Fruit fly (Drosophila melanogaster) whole organism, adult: ENCODE results near the gene CecA2.

Experiments
- CG11617 ChIP-seq: fragments of 200-800 bp; sonication (Bioruptor generic); optimal IDR thresholded peaks from 2 replicates; lab custom pipeline; 2017; ENCODE audit warnings: mild to moderate bottlenecking, missing biosample characterization, missing genetic modification reagents, missing genetic modification characterization
- CG12768 ChIP-seq: fragments of 200-800 bp; sonication (Bioruptor generic); optimal IDR thresholded peaks from 2 replicates; lab custom pipeline; 2017; ENCODE audit warnings: missing biosample characterization, missing genetic modification characterization, mild to moderate bottlenecking, moderate library complexity, missing genetic modification reagents
- CG14711 ChIP-seq: fragments of 200-800 bp; sonication (Bioruptor generic); optimal IDR thresholded peaks from 2 replicates; lab custom pipeline; 2018; ENCODE audit warnings: missing biosample characterization, mild to moderate bottlenecking, missing genetic modification characterization, moderate library complexity
- CG1620 ChIP-seq: fragments of 200-800 bp; sonication (Bioruptor generic); optimal IDR thresholded peaks from 2 replicates; lab custom pipeline; 2016; ENCODE audit warnings: missing biosample characterization, missing genetic modification characterization
- CG33017 ChIP-seq: fragments of 200-800 bp; sonication (Bioruptor generic); optimal IDR thresholded peaks from 2 replicates; lab custom pipeline; 2018; ENCODE audit warnings: missing biosample characterization, mild to moderate bottlenecking, missing genetic modification characterization, moderate library complexity
- CG5204 ChIP-seq: fragments of 200-800 bp; sonication (Bioruptor generic); optimal IDR thresholded peaks from 2 replicates; lab custom pipeline; 2016; ENCODE audit warnings: missing biosample characterization, missing genetic modification characterization
- CG7045 ChIP-seq: fragments of 200-800 bp; sonication (Bioruptor generic); optimal IDR thresholded peaks from 2 replicates; lab custom pipeline; 2017; ENCODE audit warnings: missing biosample characterization, mild to moderate bottlenecking, missing genetic modification characterization
- CG7101 ChIP-seq: fragments of 200-800 bp; sonication (Bioruptor generic); optimal IDR thresholded peaks from 2 replicates; lab custom pipeline; 2018; ENCODE audit warnings: missing biosample characterization, mild to moderate bottlenecking, missing genetic modification characterization, moderate library complexity
- Clk ChIP-seq: fragments of 200-800 bp; sonication (Bioruptor generic); optimal IDR thresholded peaks from 2 replicates; lab custom pipeline; 2017; ENCODE audit warnings: missing biosample characterization, missing genetic modification characterization
- Crg-1 ChIP-seq: fragments of 200-800 bp; sonication (Bioruptor generic); optimal IDR thresholded peaks from 2 replicates; lab custom pipeline; 2016; ENCODE audit warnings: missing biosample characterization, missing genetic modification characterization
- Hr96 ChIP-seq: fragments of 200-800 bp; sonication (Bioruptor generic); optimal IDR thresholded peaks from 2 replicates; lab custom pipeline; 2016; ENCODE audit warnings: missing biosample characterization, missing genetic modification characterization
- Mnt ChIP-seq: fragments of 200-800 bp; sonication (Bioruptor generic); optimal IDR thresholded peaks from 2 replicates; lab custom pipeline; 2016; ENCODE audit warnings: missing biosample characterization, mild to moderate bottlenecking, missing genetic modification characterization
- bab1 ChIP-seq: fragments of 200-800 bp; sonication (Bioruptor generic); optimal IDR thresholded peaks from 3 replicates; lab custom pipeline; 2019; ENCODE audit warnings: missing biosample characterization, mild to moderate bottlenecking, missing genetic modification characterization, moderate library complexity
- cic ChIP-seq: fragments of 200-800 bp; sonication (Bioruptor generic); optimal IDR thresholded peaks from 2 replicates; lab custom pipeline; 2017; ENCODE audit warnings: missing biosample characterization, mild to moderate bottlenecking, missing genetic modification characterization, moderate library complexity
- cnc ChIP-seq, 2 experiments: fragments of >200 bp; optimal IDR thresholded peaks; 2 replicates each; lab custom pipeline; 2017
- kay ChIP-seq: fragments of 200-800 bp; sonication (Bioruptor generic); peaks from one replicate; lab custom pipeline; 2016; ENCODE audit warnings: missing biosample characterization, missing genetic modification characterization, borderline replicate concordance
- ovo ChIP-seq: fragments of 200-800 bp; sonication (Bioruptor generic); optimal IDR thresholded peaks from 2 replicates; lab custom pipeline; 2016; ENCODE audit warnings: missing biosample characterization, missing genetic modification characterization
- pad ChIP-seq: fragments of 200-800 bp; sonication (Bioruptor generic); optimal IDR thresholded peaks from 3 replicates; lab custom pipeline; 2017; ENCODE audit warnings: missing biosample characterization, missing genetic modification characterization, mild to moderate bottlenecking, moderate library complexity, missing genetic modification reagents
- tj ChIP-seq: fragments of 200-800 bp; sonication (Bioruptor generic); optimal IDR thresholded peaks from 3 replicates; lab custom pipeline; 2017; ENCODE audit warnings: missing biosample characterization, mild to moderate bottlenecking, missing genetic modification characterization, moderate library complexity
- toe ChIP-seq: fragments of 200-800 bp; sonication (Bioruptor generic); optimal IDR thresholded peaks from 2 replicates; lab custom pipeline; 2016; ENCODE audit warnings: missing biosample characterization, missing genetic modification characterization

Gene CecA2

DNA sequence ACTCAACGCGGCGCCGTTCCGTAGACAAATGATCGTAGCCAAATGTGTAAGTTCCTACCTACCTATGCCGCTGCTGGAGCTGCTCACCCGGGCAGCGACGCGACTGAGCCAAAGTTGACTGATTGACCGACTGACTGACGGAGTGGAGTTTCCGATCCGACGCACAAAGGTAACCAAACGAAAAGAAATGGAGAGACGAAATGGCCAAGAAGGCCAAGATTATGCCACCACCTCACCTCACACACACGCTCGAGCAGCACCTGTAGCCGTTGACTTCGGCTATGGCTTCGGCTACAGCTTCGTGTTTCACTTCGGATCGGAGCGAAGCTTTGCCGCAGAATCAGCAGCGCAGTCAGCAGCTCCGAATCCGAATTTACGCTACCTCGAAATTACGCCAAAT is 20.9 kb upstream of the CecA2 start, which contains the start of gene CG9747:
Gene CG9747 (minus strand): TSS at position 206 of the 400 bp plus-strand sequence.
- TF ChIP-seq cic (GFP tag; lab: Kevin White, UChicago) (no peak), CG7101 (tag; lab: Kevin White, UChicago) (no peak), tj (GFP tag; lab: Kevin White, UChicago) (peak; percentile 90), CG5204 (GFP tag; lab: Kevin White, UChicago) (no peak), CG11617 (no peak)

dm6 chr3R:30191462-30191874 is 20.5 kb upstream of the CecA2 start:
- TF ChIP-seq tj (GFP tag; lab: Kevin White, UChicago) (peak; percentile 46), kay (GFP tag; lab: Kevin White, UChicago) (no peak)

DNA sequence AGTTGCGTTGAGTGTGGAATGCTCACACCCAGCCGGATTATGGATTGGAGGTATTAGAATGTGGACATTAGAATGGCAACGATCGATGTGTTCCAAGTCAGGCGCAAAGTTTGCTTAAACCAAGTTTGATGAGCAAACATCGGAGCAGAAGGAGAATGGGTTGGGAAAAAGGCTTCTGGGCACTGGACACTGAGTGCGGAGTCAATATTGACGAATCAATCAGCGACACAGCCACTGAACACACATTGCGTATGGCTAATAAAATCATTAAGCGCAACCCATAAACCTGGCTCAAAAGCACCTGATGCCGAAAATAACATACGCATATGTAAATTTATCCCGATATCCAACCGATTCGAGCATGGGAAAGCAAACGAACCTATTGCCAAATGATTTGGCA is 18.1 kb upstream of the CecA2 start:
- TF ChIP-seq bab1 (GFP tag; lab: Kevin White, UChicago) = no peak
- no peak for TF ChIP-seq CG11617
- no peak for TF ChIP-seq CG7045 (GFP tag; lab: Kevin White, UChicago)
- TF ChIP-seq toe (GFP tag; lab: Kevin White, UChicago) = no peak
- no peak for TF ChIP-seq Crg-1 (GFP tag; lab: Kevin White, UChicago)
- no peak for TF ChIP-seq ovo
- no peak for TF ChIP-seq cnc (optimal IDR thresholded peaks at IDR 0.05; lab: Kevin White, UChicago)
- no peak for TF ChIP-seq CG5204 (GFP tag; lab: Kevin White, UChicago)
- no peak for TF ChIP-seq CG12768
- TF ChIP-seq Clk (GFP tag; lab: Kevin White, UChicago) = no peak
- TF ChIP-seq tj (GFP tag; lab: Kevin White, UChicago) = no peak
- TF ChIP-seq CG33017 (tag; lab: Kevin White, UChicago) = no peak
- TF ChIP-seq pad = no peak
- TF ChIP-seq CG7101 (tag; lab: Kevin White, UChicago) = no peak
- TF ChIP-seq Hr96 (GFP tag; lab: Kevin White, UChicago) = no peak
- no peak for TF ChIP-seq CG14711 (tag; lab: Kevin White, UChicago)
- TF ChIP-seq cic (GFP tag; lab: Kevin White, UChicago) = no peak
- no peak for TF ChIP-seq Mnt (GFP tag; lab: Kevin White, UChicago)
- no peak for TF ChIP-seq kay (GFP tag; lab: Kevin White, UChicago)

dm6 chr3R:30195606-30196049 is 16.3 kb upstream of the CecA2 start:
- TF ChIP-seq Mnt (GFP tag; lab: Kevin White, UChicago) (peak; percentile 84), CG7101 (tag; lab: Kevin White, UChicago) (peak; percentile 54), cic (GFP tag; lab: Kevin White, UChicago) (peak; percentile 10), toe (GFP tag; lab: Kevin White, UChicago) (no peak), CG1620 (GFP tag; lab: Kevin White, UChicago) (peak; percentile 44), CG11617 (peak; percentile 29), tj (GFP tag; lab: Kevin White, UChicago) (no peak), CG33017 (tag; lab: Kevin White, UChicago) (peak; percentile 19), ovo (no peak), CG14711 (tag; lab: Kevin White, UChicago) (peak; percentile 20), bab1 (GFP tag; lab: Kevin White, UChicago) (peak; percentile 80), Crg-1 (GFP tag; lab: Kevin White, UChicago) (peak; percentile 22)

dm6 chr3R:30196128-30196527 is 15.8 kb upstream of the CecA2 start, which contains the start of gene CG15531:
Gene CG15531 (minus strand): TSS chr3R:30196228.
- TF ChIP-seq Crg-1 (GFP tag; lab: Kevin White, UChicago) = no peak
- TF ChIP-seq kay (GFP tag; lab: Kevin White, UChicago) = no peak
- TF ChIP-seq bab1 (GFP tag; lab: Kevin White, UChicago) = no peak
- no peak for TF ChIP-seq Clk (GFP tag; lab: Kevin White, UChicago)
- no peak for TF ChIP-seq CG1620 (GFP tag; lab: Kevin White, UChicago)

DNA sequence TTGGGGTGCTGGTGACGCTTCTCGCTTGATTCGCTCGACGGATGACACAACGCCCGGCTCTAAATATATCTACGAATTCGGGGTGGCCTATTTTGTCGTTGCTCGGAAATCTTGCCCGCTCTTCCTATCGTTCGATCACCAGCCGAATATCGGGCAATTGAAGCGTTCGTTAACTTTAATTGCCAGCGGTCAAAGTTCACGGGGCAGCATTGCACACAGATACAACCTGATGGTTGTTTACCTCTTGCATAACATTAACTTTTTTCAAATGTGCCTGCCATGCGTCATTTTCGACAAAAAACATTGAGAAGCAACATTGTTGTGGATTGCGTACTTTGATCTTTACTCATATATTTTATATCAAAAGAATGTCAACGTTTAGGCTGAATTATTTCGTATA is 14.2 kb upstream of the CecA2 start:
- TF ChIP-seq CG7101 (tag; lab: Kevin White, UChicago) (no peak), cic (GFP tag; lab: Kevin White, UChicago) (no peak), Hr96 (GFP tag; lab: Kevin White, UChicago) (no peak), ovo (no peak), tj (GFP tag; lab: Kevin White, UChicago) (no peak)

DNA sequence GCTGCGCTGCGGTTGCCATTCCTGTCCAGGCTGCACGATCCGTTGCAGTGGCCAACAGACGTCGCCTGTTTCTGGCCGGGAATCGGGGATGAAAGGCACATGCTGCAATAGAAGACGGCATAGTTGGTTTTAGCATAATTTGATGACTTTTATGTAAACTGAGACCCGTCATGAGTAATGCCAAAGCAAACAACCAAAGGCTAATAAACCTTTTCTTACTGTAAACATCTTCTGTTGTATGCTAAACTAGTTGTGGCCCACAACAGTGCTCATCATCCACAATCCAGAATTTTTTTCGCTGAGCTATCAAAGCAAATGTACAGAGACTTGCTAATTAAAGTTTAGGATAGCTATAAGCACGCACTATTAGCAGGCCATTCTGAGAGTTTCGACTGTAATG is 13.2 kb upstream of the CecA2 start:
- TF ChIP-seq bab1 (GFP tag; lab: Kevin White, UChicago) (no peak), kay (GFP tag; lab: Kevin White, UChicago) (no peak), CG7101 (tag; lab: Kevin White, UChicago) (no peak), ovo (no peak), toe (GFP tag; lab: Kevin White, UChicago) (no peak), Mnt (GFP tag; lab: Kevin White, UChicago) (no peak), CG7045 (GFP tag; lab: Kevin White, UChicago) (no peak), Crg-1 (GFP tag; lab: Kevin White, UChicago) (no peak), cic (GFP tag; lab: Kevin White, UChicago) (no peak), CG11617 (no peak), cnc (optimal IDR thresholded peaks at IDR 0.05; lab: Kevin White, UChicago) (no peak), CG5204 (GFP tag; lab: Kevin White, UChicago) (no peak), CG1620 (GFP tag; lab: Kevin White, UChicago) (no peak), Clk (GFP tag; lab: Kevin White, UChicago) (no peak), CG14711 (tag; lab: Kevin White, UChicago) (no peak)
